Worm (Caenorhabditis elegans) whole organism, L2 larva: ENCODE data around the gene lido-15.

Experiments
- C34F6.9 ChIP-seq: fragments of 150-350 bp; optimal IDR thresholded peaks from 2 replicates; lab custom pipeline; 2014; ENCODE audit warnings: missing biosample characterization, missing genetic modification characterization
- Y55F3AM.14 ChIP-seq: fragments of 200-800 bp; sonication (Bioruptor generic); optimal IDR thresholded peaks from 2 replicates; lab custom pipeline; 2018; ENCODE audit warnings: mild to moderate bottlenecking, missing genetic modification characterization, missing compliant biosample characterization
- alr-1 ChIP-seq: fragments of 150-350 bp; optimal IDR thresholded peaks from 2 replicates; lab custom pipeline; 2014; ENCODE audit warnings: missing biosample characterization, missing genetic modification characterization
- aly-2 ChIP-seq: fragments of 150-350 bp; optimal IDR thresholded peaks from 2 replicates; lab custom pipeline; 2014; ENCODE audit warnings: missing biosample characterization, missing genetic modification characterization
- ceh-82 ChIP-seq: fragments of 150-350 bp; optimal IDR thresholded peaks from 2 replicates; lab custom pipeline; 2014; ENCODE audit warnings: missing biosample characterization, missing genetic modification characterization
- dmd-4 ChIP-seq: sonication (generic microtip); optimal IDR thresholded peaks from 2 replicates; lab custom pipeline; 2017; ENCODE audit warnings: missing biosample characterization, missing genetic modification characterization
- egl-27 ChIP-seq: sonication (generic microtip); optimal IDR thresholded peaks from 3 replicates; lab custom pipeline; 2017; ENCODE audit warnings: missing biosample characterization, missing genetic modification reagents, missing genetic modification characterization
- elt-1 ChIP-seq: fragments of 150-350 bp; optimal IDR thresholded peaks from 2 replicates; lab custom pipeline; 2014; ENCODE audit warnings: missing biosample characterization, missing genetic modification characterization
- elt-3 ChIP-seq: sonication (generic microtip); optimal IDR thresholded peaks from 2 replicates; lab custom pipeline; 2017; ENCODE audit warnings: missing biosample characterization, missing genetic modification characterization
- fos-1 ChIP-seq: fragments of 150-350 bp; optimal IDR thresholded peaks from 2 replicates; lab custom pipeline; 2014; ENCODE audit warnings: missing biosample characterization, missing genetic modification characterization
- lin-11 ChIP-seq: fragments of 150-350 bp; sonication (generic microtip); optimal IDR thresholded peaks from 2 replicates; lab custom pipeline; 2014; ENCODE audit warnings: missing biosample characterization, missing genetic modification characterization, inconsistent platforms, mixed read lengths
- lin-13 ChIP-seq: fragments of 150-350 bp; optimal IDR thresholded peaks from 2 replicates; lab custom pipeline; 2014; ENCODE audit warnings: missing biosample characterization, missing genetic modification reagents, missing genetic modification characterization
- lin-39 ChIP-seq: fragments of 150-350 bp; optimal IDR thresholded peaks from 2 replicates; lab custom pipeline; 2014; ENCODE audit warnings: missing biosample characterization, missing genetic modification reagents, missing genetic modification characterization
- lsy-2 ChIP-seq, 2 experiments: fragments of 150-350 bp in 1 of 2; sonication (generic microtip) in 1 of 2; optimal IDR thresholded peaks; 2 replicates each; lab custom pipeline; 2014 to 2017; ENCODE audit warnings: missing biosample characterization in 2 of 2, missing genetic modification characterization in 2 of 2
- mab-5 ChIP-seq: fragments of 150-350 bp; optimal IDR thresholded peaks from 2 replicates; lab custom pipeline; 2014; ENCODE audit warnings: missing biosample characterization, missing genetic modification characterization
- mbf-1 ChIP-seq: sonication (generic microtip); optimal IDR thresholded peaks from 2 replicates; lab custom pipeline; 2017; ENCODE audit warnings: missing biosample characterization, missing genetic modification characterization
- mdl-1 ChIP-seq, 2 experiments: fragments of 150-350 bp in 1 of 2; sonication (generic microtip) in 1 of 2; optimal IDR thresholded peaks; 2 replicates each; lab custom pipeline; 2017; ENCODE audit warnings: missing biosample characterization in 2 of 2, missing genetic modification characterization in 2 of 2
- nhr-10 ChIP-seq: sonication (generic microtip); optimal IDR thresholded peaks from 2 replicates; lab custom pipeline; 2017; ENCODE audit warnings: missing biosample characterization, missing genetic modification characterization
- nhr-12 ChIP-seq: fragments of 150-350 bp; optimal IDR thresholded peaks from 2 replicates; lab custom pipeline; 2014; ENCODE audit warnings: missing biosample characterization, missing genetic modification characterization
- nhr-129 ChIP-seq: fragments of 150-350 bp; optimal IDR thresholded peaks from 2 replicates; lab custom pipeline; 2014; ENCODE audit warnings: missing biosample characterization, missing genetic modification characterization
- nhr-237 ChIP-seq: fragments of 150-350 bp; optimal IDR thresholded peaks from 2 replicates; lab custom pipeline; 2014; ENCODE audit warnings: missing biosample characterization, missing genetic modification characterization
- nhr-25 ChIP-seq: fragments of 150-350 bp; sonication (generic microtip); optimal IDR thresholded peaks from 3 replicates; lab custom pipeline; 2014; ENCODE audit warnings: missing biosample characterization, missing genetic modification characterization
- nhr-6 ChIP-seq: fragments of 150-350 bp; optimal IDR thresholded peaks from 2 replicates; lab custom pipeline; 2014; ENCODE audit warnings: missing biosample characterization, missing genetic modification characterization
- nhr-77 ChIP-seq: fragments of 150-350 bp; optimal IDR thresholded peaks from 2 replicates; lab custom pipeline; 2014; ENCODE audit warnings: missing biosample characterization, missing genetic modification characterization
- peb-1 ChIP-seq: fragments of 150-350 bp; optimal IDR thresholded peaks from 2 replicates; lab custom pipeline; 2014; ENCODE audit warnings: missing biosample characterization, missing genetic modification characterization
- skn-1 ChIP-seq: sonication (generic microtip); optimal IDR thresholded peaks from 2 replicates; lab custom pipeline; 2017; ENCODE audit warnings: missing biosample characterization, missing genetic modification characterization
- sma-3 ChIP-seq: sonication (generic microtip); optimal IDR thresholded peaks from 2 replicates; lab custom pipeline; 2016; ENCODE audit warnings: missing genetic modification reagents, missing genetic modification characterization, missing compliant biosample characterization
- sma-9 ChIP-seq, 2 experiments: fragments of 150-350 bp in 1 of 2; sonication (generic microtip) in 1 of 2; optimal IDR thresholded peaks; 2 replicates each; lab custom pipeline; 2014 to 2016; ENCODE audit warnings: missing genetic modification characterization in 2 of 2, mild to moderate bottlenecking in 1 of 2, missing biosample characterization in 1 of 2, missing compliant biosample characterization in 1 of 2, missing genetic modification reagents in 1 of 2, moderate library complexity in 1 of 2
- snpc-4 ChIP-seq: fragments of 150-350 bp; optimal IDR thresholded peaks from 2 replicates; lab custom pipeline; 2014; ENCODE audit warnings: missing biosample characterization, missing genetic modification characterization
- unc-55 ChIP-seq: fragments of 150-350 bp; sonication (generic microtip); optimal IDR thresholded peaks from 3 replicates; lab custom pipeline; 2014; ENCODE audit warnings: missing biosample characterization, missing genetic modification reagents, missing genetic modification characterization
- unc-62 ChIP-seq: fragments of 150-350 bp; optimal IDR thresholded peaks from 2 replicates; lab custom pipeline; 2014; ENCODE audit warnings: missing biosample characterization, missing genetic modification reagents, missing genetic modification characterization
- zag-1 ChIP-seq: fragments of 150-350 bp; optimal IDR thresholded peaks from 2 replicates; lab custom pipeline; 2014; ENCODE audit warnings: missing biosample characterization, missing genetic modification characterization
- ztf-1 ChIP-seq: fragments of 200-800 bp; sonication (Bioruptor generic); conservative IDR thresholded peaks from 2 replicates; pipeline ENCODE4 v1.3.6; 2022; ENCODE audit warnings: missing genetic modification characterization, missing compliant biosample characterization
- ztf-11 ChIP-seq: sonication (generic microtip); optimal IDR thresholded peaks from 2 replicates; lab custom pipeline; 2017; ENCODE audit warnings: missing biosample characterization, missing genetic modification characterization
- ztf-4 ChIP-seq: fragments of 150-350 bp; optimal IDR thresholded peaks from 2 replicates; lab custom pipeline; 2014; ENCODE audit warnings: missing biosample characterization, missing genetic modification characterization

The lido-15 gene

ce11 chrII:3811816-3812332, at the start of gene lido-15:
TSS of gene lido-15 (plus strand) at chrII:3812282.
- TF ChIP-seq C34F6.9 (tag; lab: Kevin White, UChicago) (peak; percentile 11), nhr-77 (tag; lab: Kevin White, UChicago) (no peak), skn-1 (no peak), dmd-4 (tag; lab: Kevin White, UChicago) (no peak)

- TF ChIP-seq elt-3 (tag; lab: Kevin White, UChicago), result no peak
- no peak for TF ChIP-seq sma-3 (GFP tag; lab: Kevin White, UChicago)
- no peak for TF ChIP-seq nhr-237
- TF ChIP-seq aly-2 (tag; lab: Kevin White, UChicago), result no peak
- no peak for TF ChIP-seq alr-1
- no peak for TF ChIP-seq nhr-6 (tag; lab: Kevin White, UChicago)
- TF ChIP-seq, all 48 proteins: peak for 0
Measured at ce11 chrII:3764486-3764885, 47.6 kb upstream of the lido-15 start, which contains the start of gene srx-112. TSS of gene srx-112 (minus strand) at chrII:3764586.

- TF ChIP-seq unc-62 (GFP tag; lab: Kevin White, UChicago) (no peak), zag-1 (no peak), elt-1 (tag; lab: Kevin White, UChicago) (no peak)
Measured at ce11 chrII:3771640-3772039, 40.4 kb upstream of the lido-15 start.

ce11 chrII:3773130-3773529, 39.0 kb upstream of the lido-15 start, which contains the start of gene T24E12.10:
TSS of gene T24E12.10 (minus strand) at chrII:3773230.
- no peak for TF ChIP-seq ztf-11 (tag; lab: Kevin White, UChicago)
- no peak for TF ChIP-seq peb-1 (tag; lab: Kevin White, UChicago)
- no peak for TF ChIP-seq lin-39
- no peak for TF ChIP-seq ztf-1 (GFP tag; lab: Robert Waterston, UW)
- no peak for TF ChIP-seq nhr-12 (tag; lab: Kevin White, UChicago)
- TF ChIP-seq egl-27 (tag; lab: Kevin White, UChicago), result no peak
- TF ChIP-seq lin-13 (GFP tag; lab: Kevin White, UChicago), result no peak
- TF ChIP-seq dmd-4 (tag; lab: Kevin White, UChicago), result no peak

ce11 chrII:3775719-3776118, 36.4 kb upstream of the lido-15 start, which contains the start of gene T24E12.3:
TSS of gene T24E12.3 (plus strand) at chrII:3776019.
- TF ChIP-seq alr-1 (no peak), lsy-2 (tag; optimal IDR thresholded peaks at IDR 0.05; lab: Kevin White, UChicago) (no peak), nhr-129 (tag; lab: Kevin White, UChicago) (no peak), mdl-1 (tag; optimal IDR thresholded peaks at IDR 0.05; lab: Kevin White, UChicago) (no peak), fos-1 (tag; lab: Kevin White, UChicago) (no peak), peb-1 (tag; lab: Kevin White, UChicago) (no peak), ceh-82 (tag; lab: Kevin White, UChicago) (no peak), mab-5 (tag; lab: Kevin White, UChicago) (no peak), zag-1 (no peak), unc-55 (GFP tag; lab: Kevin White, UChicago) (no peak), nhr-25 (no peak), dmd-4 (tag; lab: Kevin White, UChicago) (no peak), mbf-1 (tag; lab: Kevin White, UChicago) (no peak), nhr-10 (tag; lab: Kevin White, UChicago) (no peak), lin-11 (tag; lab: Kevin White, UChicago) (no peak), Y55F3AM.14 (GFP tag; lab: Kevin White, UChicago) (no peak), ztf-4 (no peak), ztf-11 (tag; lab: Kevin White, UChicago) (no peak), sma-9 (GFP tag; optimal IDR thresholded peaks at IDR 0.05; lab: Kevin White, UChicago) (no peak), sma-9 (tag; optimal IDR thresholded peaks at IDR 0.05; lab: Kevin White, UChicago) (no peak), snpc-4 (tag; lab: Kevin White, UChicago) (no peak)
- TF ChIP-seq, all 48 proteins: peak for 0
